Fruit fly (Drosophila melanogaster): Measurements from ENCODE around the gene Smg6.

Gene Smg6

dm6 chr3R:25054451-25055188 is 21.4 kb upstream of the Smg6 start, which contains the start of gene CG31109 (continued):
- no peak for TF ChIP-seq Sox102F (GFP tag; optimal IDR thresholded peaks at IDR 0.05)
- no peak for TF ChIP-seq kni (GFP tag; optimal IDR thresholded peaks at IDR 0.05)
- peak; percentile 36 for TF ChIP-seq gfzf (GFP tag; optimal IDR thresholded peaks at IDR 0.05)
- TF ChIP-seq sug (tag; optimal IDR thresholded peaks at IDR 0.05), result peak; percentile 55
- TF ChIP-seq CG8924 (tag; optimal IDR thresholded peaks at IDR 0.05), result peak; percentile 67
- TF ChIP-seq zf30C (GFP tag; optimal IDR thresholded peaks at IDR 0.05), result peak; percentile 19
- no peak for TF ChIP-seq Elba2 (GFP tag; optimal IDR thresholded peaks at IDR 0.05)
- TF ChIP-seq E2f1 (GFP tag; IDR thresholded peaks at IDR 0.05), result no peak
- TF ChIP-seq esg (GFP tag; conservative IDR thresholded peaks at IDR 0.05), result no peak
- no peak for TF ChIP-seq her (GFP tag; optimal IDR thresholded peaks at IDR 0.05)
- no peak for TF ChIP-seq CG9437 (GFP tag; optimal IDR thresholded peaks at IDR 0.05)
- no peak for TF ChIP-seq zfh1 (GFP tag; IDR thresholded peaks at IDR 0.05)
- no peak for TF ChIP-seq Oli (tag; optimal IDR thresholded peaks at IDR 0.05)
- peak; percentile 70 for TF ChIP-seq CG14710 (tag; optimal IDR thresholded peaks at IDR 0.05)
- TF ChIP-seq rib (GFP tag; IDR thresholded peaks at IDR 0.05), result no peak
- no peak for TF ChIP-seq CG31224 (GFP tag; IDR thresholded peaks at IDR 0.05)
- peak; percentile 77 for TF ChIP-seq pzg (GFP tag; optimal IDR thresholded peaks at IDR 0.05)
- no peak for TF ChIP-seq al (GFP tag; IDR thresholded peaks at IDR 0.05)
- no peak for TF ChIP-seq sc (optimal IDR thresholded peaks at IDR 0.05)
- no peak for TF ChIP-seq sc (GFP tag; optimal IDR thresholded peaks at IDR 0.05)
- TF ChIP-seq CG4328 (GFP tag; optimal IDR thresholded peaks at IDR 0.05), result peak; percentile 11
- TF ChIP-seq Dbx (GFP tag; IDR thresholded peaks at IDR 0.05), result 0 out of 3 replicates have a peak, but pooled peaks have one; percentile 42
- TF ChIP-seq MESR4 (GFP tag; optimal IDR thresholded peaks at IDR 0.05), result peak; percentile 79
- no peak for TF ChIP-seq tgo (GFP tag; IDR thresholded peaks at IDR 0.05)
- no peak for TF ChIP-seq Poxn (GFP tag; IDR thresholded peaks at IDR 0.05)
- no peak for TF ChIP-seq so (GFP tag; IDR thresholded peaks at IDR 0.05)
- TF ChIP-seq stc (GFP tag; IDR thresholded peaks at IDR 0.05), result no peak
- TF ChIP-seq Rfx (GFP tag; IDR thresholded peaks at IDR 0.05), result peak; percentile 51
- no peak for TF ChIP-seq CG11560 (tag; IDR thresholded peaks at IDR 0.05)
- peak; percentile 24 for TF ChIP-seq CG2678 (tag; optimal IDR thresholded peaks at IDR 0.05)
- TF ChIP-seq CG1602 (GFP tag; optimal IDR thresholded peaks at IDR 0.05), result no peak
- TF ChIP-seq CG18476 (GFP tag; optimal IDR thresholded peaks at IDR 0.05), result no peak
- no peak for TF ChIP-seq CG11247 (GFP tag; IDR thresholded peaks at IDR 0.05)
- TF ChIP-seq CG15011 (GFP tag; optimal IDR thresholded peaks at IDR 0.05), result no peak
- TF ChIP-seq gcm2 (GFP tag; optimal IDR thresholded peaks at IDR 0.05), result no peak
- peak; percentile 2 for TF ChIP-seq nerfin-1 (tag; optimal IDR thresholded peaks at IDR 0.05)
- no peak for TF ChIP-seq sim (GFP tag; IDR thresholded peaks at IDR 0.05)
- TF ChIP-seq lov (optimal IDR thresholded peaks at IDR 0.05), result no peak
- TF ChIP-seq lov (GFP tag; IDR thresholded peaks at IDR 0.05), result no peak
- peak; percentile 49 for TF ChIP-seq CG34224 (GFP tag; IDR thresholded peaks at IDR 0.05; ENCODE audit: partially characterized antibody)
- no peak for TF ChIP-seq ase (GFP tag; IDR thresholded peaks at IDR 0.05)
- TF ChIP-seq Asciz (GFP tag; optimal IDR thresholded peaks at IDR 0.05), result no peak
- peak; percentile 99 for TF ChIP-seq CG2116 (GFP tag; optimal IDR thresholded peaks at IDR 0.05)
- TF ChIP-seq Jarid2 (GFP tag; optimal IDR thresholded peaks at IDR 0.05), result no peak
- TF ChIP-seq CG1233 (GFP tag; optimal IDR thresholded peaks at IDR 0.05), result no peak
- no peak for TF ChIP-seq CG4404 (GFP tag; IDR thresholded peaks at IDR 0.05)
- TF ChIP-seq CG14860 (GFP tag; IDR thresholded peaks at IDR 0.05; ENCODE audit: partially characterized antibody), result no peak
- TF ChIP-seq abd-A (tag; optimal IDR thresholded peaks at IDR 0.05), result no peak
- TF ChIP-seq ham (GFP tag; IDR thresholded peaks at IDR 0.05), result no peak
- no peak for TF ChIP-seq odd (GFP tag; optimal IDR thresholded peaks at IDR 0.05)
- TF ChIP-seq Dek (tag; optimal IDR thresholded peaks at IDR 0.05), result no peak

Measured in whole organism, embryonic.